Worm (Caenorhabditis elegans): ENCODE results near the gene T16G12.13.

ce11 chrIII:10040013-10040412 lies 20.7 kb upstream of the T16G12.13 start, which contains the start of gene T16G12.7:
- no peak for TF ChIP-seq nhr-11 (tag; optimal IDR thresholded peaks at IDR 0.05)
- TF ChIP-seq nhr-25 (tag; optimal IDR thresholded peaks at IDR 0.05) = no peak
- TF ChIP-seq unc-62 (GFP tag; optimal IDR thresholded peaks at IDR 0.05) = no peak
- TF ChIP-seq lsy-2 (tag; optimal IDR thresholded peaks at IDR 0.05) = no peak
- no peak for TF ChIP-seq lin-39 (tag; optimal IDR thresholded peaks at IDR 0.05)
- TF ChIP-seq sem-4 (tag; optimal IDR thresholded peaks at IDR 0.05) = no peak
- TF ChIP-seq alr-1 (tag; optimal IDR thresholded peaks at IDR 0.05) = no peak
- TF ChIP-seq ZK546.5 (tag; optimal IDR thresholded peaks at IDR 0.05) = no peak

Data from whole organism, L2 larva.